1 fruit fly cellular context compared by ENCODE assay signal in the genomic region with DNA sequence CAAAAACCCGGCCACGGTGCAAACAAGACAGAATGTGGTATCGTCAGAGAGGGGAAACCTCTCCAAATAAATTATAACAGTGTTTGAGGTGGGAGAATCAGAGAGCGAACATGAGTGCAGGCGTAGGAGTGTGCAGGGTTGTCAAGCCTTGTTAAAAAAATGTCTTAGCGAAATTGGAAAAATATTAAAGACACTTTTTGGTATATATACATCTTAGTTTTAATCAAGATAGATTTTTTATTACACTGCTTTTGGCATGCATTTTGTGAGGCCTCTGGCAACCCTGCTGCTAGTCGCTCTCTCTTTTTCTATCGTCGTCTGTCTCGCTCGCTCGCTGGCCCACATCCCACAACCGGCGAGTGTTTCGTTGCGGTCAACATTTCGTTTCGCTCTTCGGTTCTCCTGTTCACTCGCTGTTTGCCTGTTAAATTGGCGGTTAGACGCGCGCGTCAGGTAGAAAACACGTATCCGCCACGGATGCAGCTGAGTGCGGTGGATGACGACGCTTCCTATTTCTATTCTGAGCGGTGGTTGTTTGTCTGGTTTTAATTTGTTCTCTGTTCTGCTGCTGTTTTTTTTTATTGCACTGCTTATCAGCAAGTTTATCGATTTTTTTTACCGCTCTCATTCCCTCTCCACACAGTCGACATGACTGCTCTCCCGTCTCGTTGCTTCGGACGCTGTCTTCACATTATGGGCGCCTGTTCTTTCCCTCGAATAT.
TF ChIP-seq lines count a peak whose summit lies in the region.

No protein-coding gene starts in this region.

TF ChIP-seq in whole organism, embryonic, 481 proteins besides CTCF, POLR2A, EP300 and RAD21 (continued from another document and continues in another):
- TF ChIP-seq jing (GFP tag; optimal IDR thresholded peaks at IDR 0.05; lab: Kevin White, UChicago) (peak; percentile 98), CG5953 (GFP tag; IDR thresholded peaks at IDR 0.05; lab: Robert Waterston, UW) (peak; percentile 99), zen2 (GFP tag; IDR thresholded peaks at IDR 0.05; lab: Robert Waterston, UW; ENCODE audit: partially characterized antibody) (no peak), CG4854 (GFP tag; optimal IDR thresholded peaks at IDR 0.05; lab: Kevin White, UChicago) (peak; percentile 99), CG16815 (GFP tag; optimal IDR thresholded peaks at IDR 0.05; lab: Kevin White, UChicago) (peak; percentile 99), Optix (GFP tag; IDR thresholded peaks at IDR 0.05; lab: Robert Waterston, UW) (peak; percentile 100), CG4820 (GFP tag; optimal IDR thresholded peaks at IDR 0.05; lab: Kevin White, UChicago) (peak; percentile 99), fu2 (GFP tag; optimal IDR thresholded peaks at IDR 0.05; lab: Kevin White, UChicago) (peak; percentile 99), Spps (tag; optimal IDR thresholded peaks at IDR 0.05; lab: Kevin White, UChicago) (peak; percentile 99), chinmo (GFP tag; IDR thresholded peaks at IDR 0.05; lab: Robert Waterston, UW; ENCODE audit: partially characterized antibody) (peak; percentile 99), Hmx (GFP tag; optimal IDR thresholded peaks at IDR 0.05; lab: Kevin White, UChicago) (peak; percentile 97), CG6813 (GFP tag; optimal IDR thresholded peaks at IDR 0.05; lab: Kevin White, UChicago) (peak; percentile 100), CG12104 (GFP tag; optimal IDR thresholded peaks at IDR 0.05; lab: Kevin White, UChicago) (peak; percentile 99), CG15601 (tag; optimal IDR thresholded peaks at IDR 0.05; lab: Kevin White, UChicago) (peak; percentile 99), gro (GFP tag; optimal IDR thresholded peaks at IDR 0.05; lab: Kevin White, UChicago) (peak; percentile 99), slou (GFP tag; optimal IDR thresholded peaks at IDR 0.05; lab: Kevin White, UChicago) (peak; percentile 99), Fer3 (tag; optimal IDR thresholded peaks at IDR 0.05; lab: Kevin White, UChicago) (peak; percentile 100), GATAe (GFP tag; conservative IDR thresholded peaks at IDR 0.05; lab: Robert Waterston, UW) (peak; percentile 98), YL-1 (GFP tag; optimal IDR thresholded peaks at IDR 0.05; lab: Kevin White, UChicago) (peak; percentile 99), CG8089 (GFP tag; optimal IDR thresholded peaks at IDR 0.05; lab: Kevin White, UChicago) (peak; percentile 99), tup (GFP tag; optimal IDR thresholded peaks at IDR 0.05; lab: Kevin White, UChicago) (peak; percentile 99), maf-S (GFP tag; optimal IDR thresholded peaks at IDR 0.05; lab: Kevin White, UChicago) (peak; percentile 99), CG10959 (GFP tag; IDR thresholded peaks at IDR 0.05; lab: Robert Waterston, UW) (peak; percentile 99), vfl (GFP tag; optimal IDR thresholded peaks at IDR 0.05; lab: Kevin White, UChicago) (peak; percentile 99), Ravus (GFP tag; IDR thresholded peaks at IDR 0.05; lab: Robert Waterston, UW) (peak; percentile 98), CG7556 (GFP tag; optimal IDR thresholded peaks at IDR 0.05; lab: Kevin White, UChicago) (peak; percentile 100), CG12942 (GFP tag; optimal IDR thresholded peaks at IDR 0.05; lab: Kevin White, UChicago) (peak; percentile 99), pzg (GFP tag; optimal IDR thresholded peaks at IDR 0.05; lab: Kevin White, UChicago) (peak; percentile 46), Rfx (GFP tag; IDR thresholded peaks at IDR 0.05; lab: Robert Waterston, UW) (peak; percentile 100), CHES-1-like (GFP tag; optimal IDR thresholded peaks at IDR 0.05; lab: Kevin White, UChicago) (peak; percentile 99), CG5245 (GFP tag; optimal IDR thresholded peaks at IDR 0.05; lab: Kevin White, UChicago) (peak; percentile 100), Hmr (GFP tag; optimal IDR thresholded peaks at IDR 0.05; lab: Kevin White, UChicago) (peak; percentile 100), ci (GFP tag; IDR thresholded peaks at IDR 0.05; lab: Robert Waterston, UW) (peak; percentile 100), corto (GFP tag; optimal IDR thresholded peaks at IDR 0.05; lab: Kevin White, UChicago) (peak; percentile 99), CG9609 (GFP tag; optimal IDR thresholded peaks at IDR 0.05; lab: Kevin White, UChicago) (peak; percentile 99), CG10979 (tag; optimal IDR thresholded peaks at IDR 0.05; lab: Kevin White, UChicago) (peak; percentile 99), CG3065 (GFP tag; optimal IDR thresholded peaks at IDR 0.05; lab: Kevin White, UChicago) (peak; percentile 98), CG14965 (GFP tag; optimal IDR thresholded peaks at IDR 0.05; lab: Kevin White, UChicago; ENCODE audit: borderline replicate concordance) (peak; percentile 93), CG15011 (GFP tag; optimal IDR thresholded peaks at IDR 0.05; lab: Kevin White, UChicago) (peak; percentile 99), dmrt11E (tag; optimal IDR thresholded peaks at IDR 0.05; lab: Kevin White, UChicago) (peak; percentile 100), fd96Cb (tag; optimal IDR thresholded peaks at IDR 0.05; lab: Kevin White, UChicago) (peak; percentile 99), Sox100B (GFP tag; optimal IDR thresholded peaks at IDR 0.05; lab: Kevin White, UChicago) (peak; percentile 99), CG13296 (GFP tag; optimal IDR thresholded peaks at IDR 0.05; lab: Kevin White, UChicago) (peak; percentile 100), CG30403 (GFP tag; optimal IDR thresholded peaks at IDR 0.05; lab: Kevin White, UChicago) (peak; percentile 100), Mes4 (GFP tag; optimal IDR thresholded peaks at IDR 0.05; lab: Kevin White, UChicago) (peak; percentile 99), Gsc (GFP tag; IDR thresholded peaks at IDR 0.05; lab: Robert Waterston, UW) (peak; percentile 99), Side (GFP tag; optimal IDR thresholded peaks at IDR 0.05; lab: Kevin White, UChicago) (peak; percentile 99), CG7987 (GFP tag; optimal IDR thresholded peaks at IDR 0.05; lab: Kevin White, UChicago) (peak; percentile 95), CG18011 (GFP tag; optimal IDR thresholded peaks at IDR 0.05; lab: Kevin White, UChicago) (peak; percentile 92), CG9817 (tag; optimal IDR thresholded peaks at IDR 0.05; lab: Kevin White, UChicago) (peak; percentile 100), tll (GFP tag; optimal IDR thresholded peaks at IDR 0.05; lab: Kevin White, UChicago) (peak; percentile 36 to 85), TFAM (GFP tag; optimal IDR thresholded peaks at IDR 0.05; lab: Kevin White, UChicago) (peak; percentile 95), Dip3 (GFP tag; optimal IDR thresholded peaks at IDR 0.05; lab: Kevin White, UChicago) (peak; percentile 99), tap (tag; optimal IDR thresholded peaks at IDR 0.05; lab: Kevin White, UChicago) (peak; percentile 99), CG3726 (GFP tag; IDR thresholded peaks at IDR 0.05; lab: Robert Waterston, UW) (peak; percentile 99), CG17385 (GFP tag; optimal IDR thresholded peaks at IDR 0.05; lab: Kevin White, UChicago) (peak; percentile 99), Fer1 (GFP tag; optimal IDR thresholded peaks at IDR 0.05; lab: Kevin White, UChicago) (peak; percentile 100), CG6683 (GFP tag; optimal IDR thresholded peaks at IDR 0.05; lab: Kevin White, UChicago) (peak; percentile 99), CG1602 (GFP tag; optimal IDR thresholded peaks at IDR 0.05; lab: Kevin White, UChicago) (peak; percentile 99), CG8359 (GFP tag; optimal IDR thresholded peaks at IDR 0.05; lab: Kevin White, UChicago; ENCODE audit: borderline replicate concordance) (peak; percentile 96), D19A (tag; optimal IDR thresholded peaks at IDR 0.05; lab: Kevin White, UChicago) (peak; percentile 98), sqz (GFP tag; optimal IDR thresholded peaks at IDR 0.05; lab: Kevin White, UChicago) (peak; percentile 100), Doc3 (GFP tag; IDR thresholded peaks at IDR 0.05; lab: Robert Waterston, UW; ENCODE audit: partially characterized antibody) (0 out of 3 replicates have a peak, but pooled peaks have one; percentile 2), so (GFP tag; IDR thresholded peaks at IDR 0.05; lab: Robert Waterston, UW) (peak; percentile 100), h (optimal IDR thresholded peaks at IDR 0.05; lab: Kevin White, UChicago) (no peak), CG43689 (GFP tag; IDR thresholded peaks at IDR 0.05; lab: Robert Waterston, UW) (peak; percentile 99), CG33213 (GFP tag; optimal IDR thresholded peaks at IDR 0.05; lab: Kevin White, UChicago) (peak; percentile 99), crol (GFP tag; IDR thresholded peaks at IDR 0.05; lab: Robert Waterston, UW) (peak; percentile 85), CG2120 (GFP tag; optimal IDR thresholded peaks at IDR 0.05; lab: Kevin White, UChicago) (peak; percentile 100), fd102C (GFP tag; optimal IDR thresholded peaks at IDR 0.05; lab: Kevin White, UChicago) (peak; percentile 97), CG11093 (GFP tag; IDR thresholded peaks at IDR 0.05; lab: Robert Waterston, UW) (peak; percentile 99), Nf-YB (GFP tag; optimal IDR thresholded peaks at IDR 0.05; lab: Kevin White, UChicago) (peak; percentile 89), fd3F (GFP tag; optimal IDR thresholded peaks at IDR 0.05; lab: Kevin White, UChicago) (peak; percentile 99), CG2199 (GFP tag; IDR thresholded peaks at IDR 0.05; lab: Robert Waterston, UW) (peak; percentile 100), CG32772 (GFP tag; IDR thresholded peaks at IDR 0.05; lab: Robert Waterston, UW) (peak; percentile 99), CG6854 (GFP tag; optimal IDR thresholded peaks at IDR 0.05; lab: Kevin White, UChicago) (peak; percentile 100), CG7963 (GFP tag; IDR thresholded peaks at IDR 0.05; lab: Robert Waterston, UW; ENCODE audit: partially characterized antibody) (peak; percentile 49; the same call in 1 of the 3 replicates), wdn (GFP tag; IDR thresholded peaks at IDR 0.05; lab: Robert Waterston, UW) (peak; percentile 99), btn (GFP tag; optimal IDR thresholded peaks at IDR 0.05; lab: Kevin White, UChicago) (peak; percentile 99), CoRest (tag; optimal IDR thresholded peaks at IDR 0.05; lab: Kevin White, UChicago) (peak; percentile 100), hbn (GFP tag; IDR thresholded peaks at IDR 0.05; lab: Robert Waterston, UW; ENCODE audit: partially characterized antibody) (no peak), CG9437 (GFP tag; optimal IDR thresholded peaks at IDR 0.05; lab: Kevin White, UChicago) (peak; percentile 92), klu (GFP tag; IDR thresholded peaks at IDR 0.05; lab: Robert Waterston, UW) (peak; percentile 99), sima (GFP tag; optimal IDR thresholded peaks at IDR 0.05; lab: Kevin White, UChicago) (peak; percentile 98), CG17912 (GFP tag; optimal IDR thresholded peaks at IDR 0.05; lab: Kevin White, UChicago) (peak; percentile 99), stc (GFP tag; IDR thresholded peaks at IDR 0.05; lab: Robert Waterston, UW) (peak; percentile 99), cg (GFP tag; optimal IDR thresholded peaks at IDR 0.05; lab: Kevin White, UChicago) (peak; percentile 17), CG7839 (tag; optimal IDR thresholded peaks at IDR 0.05; lab: Kevin White, UChicago) (peak; percentile 100), CG30431 (GFP tag; optimal IDR thresholded peaks at IDR 0.05; lab: Kevin White, UChicago) (peak; percentile 99), gsb (GFP tag; IDR thresholded peaks at IDR 0.05; lab: Robert Waterston, UW) (peak; percentile 99), CG34224 (GFP tag; IDR thresholded peaks at IDR 0.05; lab: Robert Waterston, UW; ENCODE audit: partially characterized antibody) (peak; percentile 41), Adf1 (GFP tag; IDR thresholded peaks at IDR 0.05; lab: Robert Waterston, UW) (peak; percentile 91), abd-A (tag; optimal IDR thresholded peaks at IDR 0.05; lab: Kevin White, UChicago) (peak; percentile 96), Xrp1 (GFP tag; IDR thresholded peaks at IDR 0.05; lab: Robert Waterston, UW) (peak; percentile 100), pum (GFP tag; optimal IDR thresholded peaks at IDR 0.05; lab: Kevin White, UChicago) (peak; percentile 99), CG4404 (GFP tag; IDR thresholded peaks at IDR 0.05; lab: Robert Waterston, UW) (peak; percentile 99), Hr3 (GFP tag; optimal IDR thresholded peaks at IDR 0.05; lab: Kevin White, UChicago) (peak; percentile 99), H15 (GFP tag; IDR thresholded peaks at IDR 0.05; lab: Robert Waterston, UW) (peak; percentile 100), CG4730 (GFP tag; IDR thresholded peaks at IDR 0.05; lab: Robert Waterston, UW) (peak; percentile 99), sna (GFP tag; IDR thresholded peaks at IDR 0.05; lab: Robert Waterston, UW; ENCODE audit: partially characterized antibody) (no peak), B-H1 (GFP tag; IDR thresholded peaks at IDR 0.05; lab: Robert Waterston, UW) (peak; percentile 99), sens-2 (GFP tag; IDR thresholded peaks at IDR 0.05; lab: Robert Waterston, UW) (peak; percentile 99), tgo (GFP tag; IDR thresholded peaks at IDR 0.05; lab: Robert Waterston, UW) (peak; percentile 99), C15 (GFP tag; IDR thresholded peaks at IDR 0.05; lab: Robert Waterston, UW) (peak; percentile 99), Antp (GFP tag; optimal IDR thresholded peaks at IDR 0.05; lab: Kevin White, UChicago) (peak; percentile 99), dimm (GFP tag; IDR thresholded peaks at IDR 0.05; lab: Robert Waterston, UW) (peak; percentile 98), disco-r (GFP tag; optimal IDR thresholded peaks at IDR 0.05; lab: Kevin White, UChicago) (peak; percentile 98), CG7271 (tag; optimal IDR thresholded peaks at IDR 0.05; lab: Kevin White, UChicago) (peak; percentile 98), CG6654 (GFP tag; optimal IDR thresholded peaks at IDR 0.05; lab: Kevin White, UChicago) (peak; percentile 95), BEAF-32 (GFP tag; optimal IDR thresholded peaks at IDR 0.05; lab: Kevin White, UChicago) (peak; percentile 35), rib (GFP tag; IDR thresholded peaks at IDR 0.05; lab: Robert Waterston, UW) (peak; percentile 99), zf30C (GFP tag; optimal IDR thresholded peaks at IDR 0.05; lab: Kevin White, UChicago) (peak; percentile 89), ash1 (GFP tag; optimal IDR thresholded peaks at IDR 0.05; lab: Kevin White, UChicago) (peak; percentile 95), odd (GFP tag; optimal IDR thresholded peaks at IDR 0.05; lab: Kevin White, UChicago) (peak; percentile 99), gt (GFP tag; IDR thresholded peaks at IDR 0.05; lab: Robert Waterston, UW) (peak; percentile 99), CG10462 (GFP tag; optimal IDR thresholded peaks at IDR 0.05; lab: Kevin White, UChicago) (peak; percentile 99), ac (GFP tag; optimal IDR thresholded peaks at IDR 0.05; lab: Kevin White, UChicago) (peak; percentile 99), Nf-YA (GFP tag; IDR thresholded peaks at IDR 0.05; lab: Robert Waterston, UW) (peak; percentile 99), Abd-B (GFP tag; optimal IDR thresholded peaks at IDR 0.05; lab: Kevin White, UChicago) (peak; percentile 99), CG17802 (tag; optimal IDR thresholded peaks at IDR 0.05; lab: Kevin White, UChicago) (peak; percentile 91)
